Worm (Caenorhabditis elegans) whole organism, L2 larva: ENCODE data around the gene srx-119.

ENCODE experiments used
- blmp-1 ChIP-seq: sonication (generic microtip); optimal IDR thresholded peaks from 2 replicates; lab custom pipeline; 2017; ENCODE audit warnings: missing genetic modification characterization, mild to moderate bottlenecking, missing compliant biosample characterization, antibody characterized with exemption, moderate library complexity; ENCODE audit not compliant: insufficient read depth
- ztf-11 ChIP-seq: sonication (generic microtip); optimal IDR thresholded peaks from 2 replicates; lab custom pipeline; 2017; ENCODE audit warnings: missing biosample characterization, missing genetic modification characterization

- no peak for TF ChIP-seq blmp-1 (tag; lab: Kevin White, UChicago)
- TF ChIP-seq ztf-11 (tag; lab: Kevin White, UChicago): no peak
Measured at ce11 chrII:12542594-12542997, 14.5 kb downstream of the srx-119 start.
